Fruit fly (Drosophila melanogaster) whole organism, pupa: ENCODE results near the gene pug.

ENCODE experiments used
- CG10348 ChIP-seq: fragments of 200-800 bp; sonication (Bioruptor generic); IDR thresholded peaks from 2 replicates; pipeline ENCODE4 v1.3.6; 2022; ENCODE audit warnings: missing biosample characterization, missing genetic modification characterization
- CG14655 ChIP-seq: fragments of 200-800 bp; sonication (Bioruptor generic); optimal IDR thresholded peaks from 3 replicates; lab custom pipeline; 2017; ENCODE audit warnings: mild to moderate bottlenecking, missing biosample characterization, missing genetic modification reagents, missing genetic modification characterization
- CG15710 ChIP-seq: fragments of 200-800 bp; sonication (Bioruptor generic); optimal IDR thresholded peaks from 2 replicates; lab custom pipeline; 2018; ENCODE audit warnings: missing biosample characterization, mild to moderate bottlenecking, missing genetic modification characterization, moderate library complexity
- CG32121 ChIP-seq: fragments of 200-800 bp; sonication (Bioruptor generic); IDR thresholded peaks from 2 replicates; pipeline ENCODE4 v1.3.6; 2022; ENCODE audit warnings: missing biosample characterization, missing genetic modification characterization
- D1 ChIP-seq: fragments of 200-800 bp; sonication (Bioruptor generic); optimal IDR thresholded peaks from 2 replicates; lab custom pipeline; 2018; ENCODE audit warnings: missing biosample characterization, mild to moderate bottlenecking, missing genetic modification characterization, moderate library complexity
- EcR ChIP-seq: fragments of 200-800 bp; sonication (Bioruptor generic); optimal IDR thresholded peaks from 3 replicates; lab custom pipeline; 2019; ENCODE audit warnings: missing biosample characterization, missing genetic modification characterization, mild to moderate bottlenecking, moderate library complexity, missing genetic modification reagents
- gl ChIP-seq: fragments of 200-800 bp; sonication (Bioruptor generic); optimal IDR thresholded peaks from 2 replicates; lab custom pipeline; 2018; ENCODE audit warnings: missing biosample characterization, mild to moderate bottlenecking, missing genetic modification characterization

dm6 chr3R:10656578-10656977, 39.8 kb upstream of the pug start:
- TF ChIP-seq gl (no peak), CG14655 (GFP tag; lab: Kevin White, UChicago) (no peak), CG15710 (no peak), CG32121 (GFP tag; lab: Robert Waterston, UW) (no peak), CG10348 (GFP tag; lab: Robert Waterston, UW) (no peak), EcR (GFP tag; lab: Kevin White, UChicago) (no peak), D1 (tag; lab: Kevin White, UChicago) (no peak)
